Worm (Caenorhabditis elegans) whole organism, mixed stage, embryonic: ENCODE data around the gene ZK666.4.
"Not testable (repeated sequence)": the region's sequence is repeated elsewhere in the genome, so short reads cannot be mapped to it uniquely, and the experiment has no call there.

Experiments used
- M03D4.4 ChIP-seq: sonication (generic microtip); optimal IDR thresholded peaks from 2 replicates; lab custom pipeline; 2017; ENCODE audit warnings: mild to moderate bottlenecking, missing genetic modification characterization, missing compliant biosample characterization
- bed-3 ChIP-seq: fragments of 200-800 bp; sonication (Bioruptor generic); optimal IDR thresholded peaks from 3 replicates; lab custom pipeline; 2018; ENCODE audit warnings: mild to moderate bottlenecking, missing genetic modification characterization, moderate library complexity, missing compliant biosample characterization
- ceh-39 ChIP-seq: fragments of 150-350 bp; optimal IDR thresholded peaks from 2 replicates; lab custom pipeline; 2014; ENCODE audit warnings: missing biosample characterization, missing genetic modification characterization
- ceh-43 ChIP-seq: fragments of 200-800 bp; sonication (Bioruptor generic); optimal IDR thresholded peaks from 2 replicates; lab custom pipeline; 2018; ENCODE audit warnings: mild to moderate bottlenecking, missing genetic modification characterization, moderate library complexity, missing compliant biosample characterization
- ceh-83 ChIP-seq: fragments of 200-800 bp; sonication (Bioruptor generic); optimal IDR thresholded peaks from 2 replicates; lab custom pipeline; 2018; ENCODE audit warnings: mild to moderate bottlenecking, missing genetic modification characterization, missing compliant biosample characterization
- ces-1 ChIP-seq: fragments of 150-350 bp; optimal IDR thresholded peaks from 2 replicates; lab custom pipeline; 2014; ENCODE audit warnings: missing biosample characterization, missing genetic modification reagents, missing genetic modification characterization
- cnd-1 ChIP-seq: fragments of 200-800 bp; sonication (Bioruptor generic); optimal IDR thresholded peaks from 2 replicates; lab custom pipeline; 2018; ENCODE audit warnings: mild to moderate bottlenecking, missing genetic modification characterization, missing compliant biosample characterization
- drap-1 ChIP-seq: fragments of 200-800 bp; sonication (Bioruptor generic); optimal IDR thresholded peaks from 3 replicates; lab custom pipeline; 2018; ENCODE audit warnings: mild to moderate bottlenecking, missing genetic modification characterization, missing compliant biosample characterization
- elt-1 ChIP-seq: sonication (generic microtip); optimal IDR thresholded peaks from 2 replicates; lab custom pipeline; 2017; ENCODE audit warnings: missing genetic modification characterization, mild to moderate bottlenecking, missing compliant biosample characterization, antibody characterized with exemption, moderate library complexity, borderline replicate concordance; ENCODE audit not compliant: insufficient read depth
- elt-3 ChIP-seq: fragments of 150-350 bp; optimal IDR thresholded peaks from 2 replicates; lab custom pipeline; 2014; ENCODE audit warnings: missing biosample characterization, missing genetic modification characterization
- flh-1 ChIP-seq: fragments of 200-800 bp; sonication (Bioruptor generic); optimal IDR thresholded peaks from 2 replicates; lab custom pipeline; 2018; ENCODE audit warnings: mild to moderate bottlenecking, missing genetic modification characterization, moderate library complexity, missing compliant biosample characterization
- ham-2 ChIP-seq: fragments of 200-800 bp; sonication (Bioruptor generic); optimal IDR thresholded peaks from 2 replicates; lab custom pipeline; 2018; ENCODE audit warnings: mild to moderate bottlenecking, missing genetic modification characterization, missing compliant biosample characterization
- lin-13 ChIP-seq: fragments of 150-350 bp; optimal IDR thresholded peaks from 2 replicates; lab custom pipeline; 2014; ENCODE audit warnings: missing biosample characterization, missing genetic modification characterization
- lin-32 ChIP-seq: fragments of 200-800 bp; sonication (Bioruptor generic); optimal IDR thresholded peaks from 2 replicates; lab custom pipeline; 2018; ENCODE audit warnings: mild to moderate bottlenecking, missing genetic modification characterization, missing compliant biosample characterization
- lsy-2 ChIP-seq: fragments of 150-350 bp; optimal IDR thresholded peaks from 2 replicates; lab custom pipeline; 2014; ENCODE audit warnings: missing biosample characterization, missing genetic modification characterization
- mab-5 ChIP-seq: fragments of 150-350 bp; optimal IDR thresholded peaks from 2 replicates; lab custom pipeline; 2014; ENCODE audit warnings: missing biosample characterization, missing genetic modification characterization
- mls-2 ChIP-seq: sonication (generic microtip); optimal IDR thresholded peaks from 2 replicates; lab custom pipeline; 2016; ENCODE audit warnings: mild to moderate bottlenecking, missing genetic modification characterization, moderate library complexity, missing compliant biosample characterization
- nhr-12 ChIP-seq: fragments of 150-350 bp; optimal IDR thresholded peaks from 2 replicates; lab custom pipeline; 2014; ENCODE audit warnings: missing biosample characterization, missing genetic modification characterization
- nhr-2 ChIP-seq: fragments of 150-350 bp; optimal IDR thresholded peaks from 2 replicates; lab custom pipeline; 2014; ENCODE audit warnings: missing biosample characterization, missing genetic modification characterization
- nhr-237 ChIP-seq: fragments of 150-350 bp; optimal IDR thresholded peaks from 2 replicates; lab custom pipeline; 2014; ENCODE audit warnings: missing biosample characterization, missing genetic modification characterization
- nhr-76 ChIP-seq: sonication (generic microtip); optimal IDR thresholded peaks from 2 replicates; lab custom pipeline; 2017; ENCODE audit warnings: missing biosample characterization, missing genetic modification characterization
- pha-4 ChIP-seq: fragments of 150-350 bp; optimal IDR thresholded peaks from 2 replicates; lab custom pipeline; 2018; ENCODE audit warnings: missing biosample characterization, missing genetic modification reagents, missing genetic modification characterization
- snpc-4 ChIP-seq: fragments of 150-350 bp; optimal IDR thresholded peaks from 2 replicates; lab custom pipeline; 2014; ENCODE audit warnings: missing biosample characterization, missing genetic modification characterization
- sptf-1 ChIP-seq: sonication (generic microtip); optimal IDR thresholded peaks from 2 replicates; lab custom pipeline; 2017; ENCODE audit warnings: mild to moderate bottlenecking, missing genetic modification characterization, moderate library complexity, missing compliant biosample characterization
- tbx-8 ChIP-seq: fragments of 200-800 bp; sonication (Bioruptor generic); optimal IDR thresholded peaks from 2 replicates; lab custom pipeline; 2018; ENCODE audit warnings: mild to moderate bottlenecking, missing genetic modification characterization, moderate library complexity, missing compliant biosample characterization
- unc-39 ChIP-seq: fragments of 150-350 bp; optimal IDR thresholded peaks from 2 replicates; lab custom pipeline; 2014; ENCODE audit warnings: missing biosample characterization, missing genetic modification characterization
- unc-62 ChIP-seq: fragments of 150-350 bp; optimal IDR thresholded peaks from 2 replicates; lab custom pipeline; 2014; ENCODE audit warnings: missing biosample characterization, missing genetic modification reagents, missing genetic modification characterization
- zip-8 ChIP-seq: fragments of 150-350 bp; optimal IDR thresholded peaks from 2 replicates; lab custom pipeline; 2014; ENCODE audit warnings: missing biosample characterization, missing genetic modification characterization

The ZK666.4 gene

ce11 chrII:10476959-10477358 is at the start of gene ZK666.4:
Gene ZK666.4 (plus strand): TSS chrII:10477259.
- TF ChIP-seq bed-3 (GFP tag; lab: Kevin White, UChicago) (no peak), nhr-12 (tag; lab: Kevin White, UChicago) (no peak), mab-5 (tag; lab: Kevin White, UChicago) (no peak), pha-4 (tag; lab: Kevin White, UChicago) (no peak)

ce11 chrII:10435836-10436235 is 41.2 kb upstream of the ZK666.4 start, which contains the start of gene cut-4:
Gene cut-4 (plus strand): TSS chrII:10436136.
- TF ChIP-seq snpc-4 (tag; lab: Kevin White, UChicago) (no peak), elt-3 (tag; lab: Kevin White, UChicago) (no peak), nhr-2 (tag; lab: Kevin White, UChicago) (no peak)
- TF ChIP-seq, all 35 proteins: peak for 0

- TF ChIP-seq unc-39 (tag; lab: Kevin White, UChicago) (no peak), ham-2 (GFP tag; lab: Kevin White, UChicago) (no peak), M03D4.4 (tag; lab: Kevin White, UChicago) (no peak), drap-1 (GFP tag; lab: Kevin White, UChicago) (no peak), ceh-83 (GFP tag; lab: Kevin White, UChicago) (no peak), ceh-43 (GFP tag; lab: Kevin White, UChicago) (no peak), pha-4 (tag; lab: Kevin White, UChicago) (no peak), nhr-237 (tag; lab: Kevin White, UChicago) (no peak), flh-1 (GFP tag; lab: Kevin White, UChicago) (no peak), mls-2 (tag; lab: Kevin White, UChicago) (no peak), ces-1 (GFP tag; lab: Kevin White, UChicago) (no peak), zip-8 (tag; lab: Kevin White, UChicago) (no peak), cnd-1 (no peak), lsy-2 (tag; lab: Kevin White, UChicago) (no peak), unc-62 (no peak), nhr-76 (tag; lab: Kevin White, UChicago) (no peak), nhr-12 (tag; lab: Kevin White, UChicago) (no peak)
Observed at ce11 chrII:10437840-10438239, 39.2 kb upstream of the ZK666.4 start.

ce11 chrII:10439976-10440375 is 37.1 kb upstream of the ZK666.4 start, which contains the start of gene E04D5.4:
Gene E04D5.4 (plus strand): TSS chrII:10440276.
- TF ChIP-seq snpc-4 (tag; lab: Kevin White, UChicago) = no peak
- TF ChIP-seq ham-2 (GFP tag; lab: Kevin White, UChicago) = no peak
- no peak for TF ChIP-seq zip-8 (tag; lab: Kevin White, UChicago)
- TF ChIP-seq bed-3 (GFP tag; lab: Kevin White, UChicago) = no peak
- no peak for TF ChIP-seq cnd-1
- TF ChIP-seq nhr-2 (tag; lab: Kevin White, UChicago) = no peak
- no peak for TF ChIP-seq ceh-43 (GFP tag; lab: Kevin White, UChicago)
- TF ChIP-seq ceh-83 (GFP tag; lab: Kevin White, UChicago) = no peak
- TF ChIP-seq ces-1 (GFP tag; lab: Kevin White, UChicago) = no peak
- no peak for TF ChIP-seq unc-62
- TF ChIP-seq elt-1 = no peak
- TF ChIP-seq tbx-8 (GFP tag; lab: Kevin White, UChicago) = no peak
- TF ChIP-seq sptf-1 (tag; lab: Kevin White, UChicago) = no peak
- TF ChIP-seq lin-32 (GFP tag; lab: Kevin White, UChicago) = no peak
- no peak for TF ChIP-seq flh-1 (GFP tag; lab: Kevin White, UChicago)
- no peak for TF ChIP-seq elt-3 (tag; lab: Kevin White, UChicago)
- TF ChIP-seq mls-2 (tag; lab: Kevin White, UChicago) = no peak
- no peak for TF ChIP-seq nhr-237 (tag; lab: Kevin White, UChicago)
- no peak for TF ChIP-seq lsy-2 (tag; lab: Kevin White, UChicago)
- no peak for TF ChIP-seq mab-5 (tag; lab: Kevin White, UChicago)

- not testable (repeated sequence) for TF ChIP-seq nhr-2 (tag; lab: Kevin White, UChicago); tbx-8 (GFP tag; lab: Kevin White, UChicago); nhr-237 (tag; lab: Kevin White, UChicago)
- TF ChIP-seq, all 35 proteins: peak for 0; not testable (repeated sequence) for 35
Observed at ce11 chrII:10442846-10443245, 34.2 kb upstream of the ZK666.4 start, which contains the start of gene ZK673.1. Gene ZK673.1 (plus strand): TSS chrII:10443146.

ce11 chrII:10443898-10444297 is 33.2 kb upstream of the ZK666.4 start:
- TF ChIP-seq drap-1 (GFP tag; lab: Kevin White, UChicago) (no peak), unc-62 (no peak), ceh-43 (GFP tag; lab: Kevin White, UChicago) (no peak), unc-39 (tag; lab: Kevin White, UChicago) (no peak), mls-2 (tag; lab: Kevin White, UChicago) (no peak), ceh-39 (no peak), nhr-2 (tag; lab: Kevin White, UChicago) (no peak), nhr-12 (tag; lab: Kevin White, UChicago) (no peak), lin-13 (tag; lab: Kevin White, UChicago) (no peak), nhr-76 (tag; lab: Kevin White, UChicago) (no peak)
